Worm (Caenorhabditis elegans): ENCODE data around the gene F10E9.7.
A peak's percentile ranks its signal among the peaks of the same experiment; 100 is the strongest.

F10E9.7 gene

ce11 chrIII:8356407-8356881 is 49.2 kb upstream of the F10E9.7 start (continued):
- no peak for TF ChIP-seq hrde-1 (tag; optimal IDR thresholded peaks at IDR 0.05; ENCODE audit: borderline replicate concordance)
- TF ChIP-seq tbp1 (GFP tag; optimal IDR thresholded peaks at IDR 0.05) = no peak
- TF ChIP-seq cebp-2 (GFP tag; IDR thresholded peaks at IDR 0.05) = no peak
- TF ChIP-seq ceh-79 (tag; optimal IDR thresholded peaks at IDR 0.05) = no peak
- TF ChIP-seq hlh-26 (GFP tag; conservative IDR thresholded peaks at IDR 0.05) = no peak
- no peak for TF ChIP-seq dpff-1 (tag; optimal IDR thresholded peaks at IDR 0.05)
- no peak for TF ChIP-seq nfya-2 (GFP tag; IDR thresholded peaks at IDR 0.05)
- TF ChIP-seq nfyb-1 (GFP tag; IDR thresholded peaks at IDR 0.05) = 0 out of 2 replicates have a peak, but pooled peaks have one; percentile 54
- TF ChIP-seq nhr-90 (tag; optimal IDR thresholded peaks at IDR 0.05) = no peak
- no peak for TF ChIP-seq nfya-1 (tag; optimal IDR thresholded peaks at IDR 0.05; ENCODE audit: borderline replicate concordance, insufficient read depth)
- TF ChIP-seq nhr-120 (GFP tag; IDR thresholded peaks at IDR 0.05) = no peak
- no peak for TF ChIP-seq T26A5.8 (tag; optimal IDR thresholded peaks at IDR 0.05)
- no peak for TF ChIP-seq cebp-1 (GFP tag; IDR thresholded peaks at IDR 0.05)
- TF ChIP-seq cebp-1 (tag; optimal IDR thresholded peaks at IDR 0.05) = peak; percentile 77
- no peak for TF ChIP-seq F10E7.11 (tag; optimal IDR thresholded peaks at IDR 0.05)
- no peak for TF ChIP-seq snpc-4 (GFP tag; optimal IDR thresholded peaks at IDR 0.05)
- peak in 3 of 4 experiments; percentile 5 to 46 (median 39) for TF ChIP-seq snpc-4 (tag; optimal IDR thresholded peaks at IDR 0.05)
- TF ChIP-seq bed-1 (GFP tag; IDR thresholded peaks at IDR 0.05) = no peak
- TF ChIP-seq atf-7 (tag; optimal IDR thresholded peaks at IDR 0.05) = no peak
- TF ChIP-seq mes-4 (tag; optimal IDR thresholded peaks at IDR 0.05) = no peak
- peak; percentile 57 for TF ChIP-seq lin-40 (tag; optimal IDR thresholded peaks at IDR 0.05)
- TF ChIP-seq B0261.1 (tag; optimal IDR thresholded peaks at IDR 0.05) = no peak
- peak; percentile 12 for TF ChIP-seq snpc-1.3 (tag; optimal IDR thresholded peaks at IDR 0.05; ENCODE audit: insufficient read depth)
- TF ChIP-seq F33H1.4 (GFP tag; IDR thresholded peaks at IDR 0.05) = peak; percentile 22; the same call in 1 of the 2 replicates
- no peak for TF ChIP-seq egl-18 (GFP tag; IDR thresholded peaks at IDR 0.05)
- TF ChIP-seq chd-7 (tag; optimal IDR thresholded peaks at IDR 0.05) = peak; percentile 24
- no peak for TF ChIP-seq unc-62 (GFP tag; optimal IDR thresholded peaks at IDR 0.05)
- peak; percentile 22 for TF ChIP-seq die-1 (tag; optimal IDR thresholded peaks at IDR 0.05)
- TF ChIP-seq F37B4.10 (GFP tag; IDR thresholded peaks at IDR 0.05) = no peak
- no peak for TF ChIP-seq mel-28 (tag; optimal IDR thresholded peaks at IDR 0.05; ENCODE audit: borderline replicate concordance)
- peak; percentile 59 for TF ChIP-seq dox-1 (GFP tag; IDR thresholded peaks at IDR 0.05)
- TF ChIP-seq F23B12.7 (tag; optimal IDR thresholded peaks at IDR 0.05; ENCODE audit: insufficient read depth) = no peak
- TF ChIP-seq ztf-18 (tag; optimal IDR thresholded peaks at IDR 0.05) = peak; percentile 20
- no peak for TF ChIP-seq madf-8 (GFP tag; conservative IDR thresholded peaks at IDR 0.05)
- no peak for TF ChIP-seq K11D2.4 (GFP tag; IDR thresholded peaks at IDR 0.05)
- TF ChIP-seq nhr-179 (tag; optimal IDR thresholded peaks at IDR 0.05) = no peak
- peak; percentile 26 for TF ChIP-seq snpc-3.4 (tag; optimal IDR thresholded peaks at IDR 0.05)
- TF ChIP-seq ztf-3 (GFP tag; optimal IDR thresholded peaks at IDR 0.05) = no peak
- TF ChIP-seq ZK185.1 (tag; optimal IDR thresholded peaks at IDR 0.05; ENCODE audit: poor library complexity, severe bottlenecking) = peak; percentile 53

ce11 chrIII:8355462-8355815 is 48.2 kb upstream of the F10E9.7 start:
- TF ChIP-seq xnd-1 (tag; optimal IDR thresholded peaks at IDR 0.05) (peak; percentile 15), athp-1 (tag; optimal IDR thresholded peaks at IDR 0.05) (no peak), egl-44 (GFP tag; IDR thresholded peaks at IDR 0.05) (no peak), rcor-1 (GFP tag; IDR thresholded peaks at IDR 0.05) (no peak), B0019.2 (GFP tag; conservative IDR thresholded peaks at IDR 0.05) (peak; percentile 70), mel-28 (tag; optimal IDR thresholded peaks at IDR 0.05; ENCODE audit: borderline replicate concordance) (no peak), hsf-1 (GFP tag; IDR thresholded peaks at IDR 0.05) (peak; percentile 96), ztf-18 (tag; optimal IDR thresholded peaks at IDR 0.05) (no peak), madf-8 (GFP tag; conservative IDR thresholded peaks at IDR 0.05) (peak; percentile 64), egl-18 (GFP tag; IDR thresholded peaks at IDR 0.05) (no peak), madf-6 (GFP tag; IDR thresholded peaks at IDR 0.05) (peak; percentile 84), hmg-1.2 (GFP tag; IDR thresholded peaks at IDR 0.05) (no peak), F33H1.4 (GFP tag; IDR thresholded peaks at IDR 0.05) (peak; percentile 61), nfya-1 (tag; optimal IDR thresholded peaks at IDR 0.05; ENCODE audit: borderline replicate concordance, insufficient read depth) (no peak), lin-54 (GFP tag; optimal IDR thresholded peaks at IDR 0.05) (peak; percentile 9), ceh-91 (GFP tag; IDR thresholded peaks at IDR 0.05) (peak; percentile 58; the same call in 1 of the 2 replicates), nhr-179 (tag; optimal IDR thresholded peaks at IDR 0.05) (no peak), lin-40 (tag; optimal IDR thresholded peaks at IDR 0.05) (no peak)
